Worm (Caenorhabditis elegans): Measurements from ENCODE around the gene wrt-3.

wrt-3 gene

ce11 chrIV:9457400-9457799, 19.9 kb downstream of the wrt-3 start, which contains the start of gene cutl-17:
Gene cutl-17 (minus strand): TSS chrIV:9457500.
- no peak for TF ChIP-seq flt-1 (GFP tag; IDR thresholded peaks at IDR 0.05)
- no peak for TF ChIP-seq klf-2 (GFP tag; conservative IDR thresholded peaks at IDR 0.05)
- no peak for TF ChIP-seq ztf-29 (GFP tag; IDR thresholded peaks at IDR 0.05)
- TF ChIP-seq ztf-23 (GFP tag; IDR thresholded peaks at IDR 0.05) = no peak
- TF ChIP-seq tab-1 (GFP tag; IDR thresholded peaks at IDR 0.05) = no peak
- no peak for TF ChIP-seq med-1 (GFP tag; optimal IDR thresholded peaks at IDR 0.05; ENCODE audit: insufficient read depth)
- no peak for TF ChIP-seq ref-1 (GFP tag; conservative IDR thresholded peaks at IDR 0.05)
- TF ChIP-seq cog-1 (tag; optimal IDR thresholded peaks at IDR 0.05) = no peak
- no peak for TF ChIP-seq T22C8.4 (GFP tag; IDR thresholded peaks at IDR 0.05)

- no peak for TF ChIP-seq tab-1 (GFP tag; IDR thresholded peaks at IDR 0.05)
- TF ChIP-seq T22C8.4 (GFP tag; IDR thresholded peaks at IDR 0.05) = no peak
- no peak for TF ChIP-seq cog-1 (tag; optimal IDR thresholded peaks at IDR 0.05)
- TF ChIP-seq ztf-23 (GFP tag; IDR thresholded peaks at IDR 0.05) = no peak
- TF ChIP-seq klf-2 (GFP tag; conservative IDR thresholded peaks at IDR 0.05) = no peak
- TF ChIP-seq med-1 (GFP tag; optimal IDR thresholded peaks at IDR 0.05; ENCODE audit: insufficient read depth) = no peak
- no peak for TF ChIP-seq flt-1 (GFP tag; IDR thresholded peaks at IDR 0.05)
- no peak for TF ChIP-seq ref-1 (GFP tag; conservative IDR thresholded peaks at IDR 0.05)
- no peak for TF ChIP-seq ztf-29 (GFP tag; IDR thresholded peaks at IDR 0.05)
Observed at ce11 chrIV:9451816-9452215, 25.4 kb downstream of the wrt-3 start.

ce11 chrIV:9450375-9450774, 26.9 kb downstream of the wrt-3 start, which contains the start of gene cpin-1:
Gene cpin-1 (plus strand): TSS chrIV:9450675.
- no peak for TF ChIP-seq cog-1 (tag; optimal IDR thresholded peaks at IDR 0.05)
- TF ChIP-seq ztf-23 (GFP tag; IDR thresholded peaks at IDR 0.05) = no peak
- TF ChIP-seq T22C8.4 (GFP tag; IDR thresholded peaks at IDR 0.05) = no peak
- TF ChIP-seq med-1 (GFP tag; optimal IDR thresholded peaks at IDR 0.05; ENCODE audit: insufficient read depth) = no peak
- no peak for TF ChIP-seq ztf-29 (GFP tag; IDR thresholded peaks at IDR 0.05)
- no peak for TF ChIP-seq flt-1 (GFP tag; IDR thresholded peaks at IDR 0.05)
- TF ChIP-seq klf-2 (GFP tag; conservative IDR thresholded peaks at IDR 0.05) = no peak
- no peak for TF ChIP-seq tab-1 (GFP tag; IDR thresholded peaks at IDR 0.05)
- no peak for TF ChIP-seq ref-1 (GFP tag; conservative IDR thresholded peaks at IDR 0.05)

- TF ChIP-seq ztf-29 (GFP tag; IDR thresholded peaks at IDR 0.05) (no peak), cog-1 (tag; optimal IDR thresholded peaks at IDR 0.05) (no peak), tab-1 (GFP tag; IDR thresholded peaks at IDR 0.05) (no peak), med-1 (GFP tag; optimal IDR thresholded peaks at IDR 0.05; ENCODE audit: insufficient read depth) (no peak), flt-1 (GFP tag; IDR thresholded peaks at IDR 0.05) (no peak), klf-2 (GFP tag; conservative IDR thresholded peaks at IDR 0.05) (no peak), ref-1 (GFP tag; conservative IDR thresholded peaks at IDR 0.05) (no peak), ztf-23 (GFP tag; IDR thresholded peaks at IDR 0.05) (no peak), T22C8.4 (GFP tag; IDR thresholded peaks at IDR 0.05) (no peak)
Observed at ce11 chrIV:9447209-9447608, 30.0 kb downstream of the wrt-3 start, which contains the start of gene hsp-12.6. Gene hsp-12.6 (minus strand): TSS chrIV:9447228.

ce11 chrIV:9445407-9445806, 31.8 kb downstream of the wrt-3 start, which contains the start of gene hsp-12.3:
Gene hsp-12.3 (minus strand): TSS chrIV:9445507.
- TF ChIP-seq T22C8.4 (GFP tag; IDR thresholded peaks at IDR 0.05) = no peak
- no peak for TF ChIP-seq ztf-23 (GFP tag; IDR thresholded peaks at IDR 0.05)
- no peak for TF ChIP-seq med-1 (GFP tag; optimal IDR thresholded peaks at IDR 0.05; ENCODE audit: insufficient read depth)
- no peak for TF ChIP-seq ztf-29 (GFP tag; IDR thresholded peaks at IDR 0.05)
- TF ChIP-seq tab-1 (GFP tag; IDR thresholded peaks at IDR 0.05) = no peak
- TF ChIP-seq klf-2 (GFP tag; conservative IDR thresholded peaks at IDR 0.05) = no peak
- no peak for TF ChIP-seq cog-1 (tag; optimal IDR thresholded peaks at IDR 0.05)
- TF ChIP-seq flt-1 (GFP tag; IDR thresholded peaks at IDR 0.05) = no peak
- TF ChIP-seq ref-1 (GFP tag; conservative IDR thresholded peaks at IDR 0.05) = no peak

- peak; percentile 76 for TF ChIP-seq cog-1 (tag; optimal IDR thresholded peaks at IDR 0.05)
- no peak for TF ChIP-seq med-1 (GFP tag; optimal IDR thresholded peaks at IDR 0.05; ENCODE audit: insufficient read depth)
- no peak for TF ChIP-seq klf-2 (GFP tag; conservative IDR thresholded peaks at IDR 0.05)
- TF ChIP-seq flt-1 (GFP tag; IDR thresholded peaks at IDR 0.05) = peak; percentile 78; the same call in 1 of the 2 replicates
- no peak; the same call in 1 of the 2 replicates for TF ChIP-seq tab-1 (GFP tag; IDR thresholded peaks at IDR 0.05)
- no peak for TF ChIP-seq ztf-29 (GFP tag; IDR thresholded peaks at IDR 0.05)
- TF ChIP-seq ztf-23 (GFP tag; IDR thresholded peaks at IDR 0.05) = 0 out of 2 replicates have a peak, but pooled peaks have one; percentile 10
Observed at ce11 chrIV:9444417-9445026, 32.7 kb downstream of the wrt-3 start.

- TF ChIP-seq cog-1 (tag; optimal IDR thresholded peaks at IDR 0.05) = no peak
Observed at ce11 chrIV:9443940-9444339, 33.3 kb downstream of the wrt-3 start, which contains the start of gene F38E11.9. Gene F38E11.9 (minus strand): TSS chrIV:9444040.

ce11 chrIV:9442106-9442532, 35.1 kb downstream of the wrt-3 start:
- TF ChIP-seq klf-2 (GFP tag; conservative IDR thresholded peaks at IDR 0.05) (0 out of 2 replicates have a peak, but pooled peaks have one; percentile 21), tab-1 (GFP tag; IDR thresholded peaks at IDR 0.05) (no peak)

- TF ChIP-seq tab-1 (GFP tag; IDR thresholded peaks at IDR 0.05) (no peak), ztf-29 (GFP tag; IDR thresholded peaks at IDR 0.05) (no peak), cog-1 (tag; optimal IDR thresholded peaks at IDR 0.05) (no peak), T22C8.4 (GFP tag; IDR thresholded peaks at IDR 0.05) (no peak), med-1 (GFP tag; optimal IDR thresholded peaks at IDR 0.05; ENCODE audit: insufficient read depth) (no peak), ref-1 (GFP tag; conservative IDR thresholded peaks at IDR 0.05) (no peak), ztf-23 (GFP tag; IDR thresholded peaks at IDR 0.05) (no peak), klf-2 (GFP tag; conservative IDR thresholded peaks at IDR 0.05) (no peak), flt-1 (GFP tag; IDR thresholded peaks at IDR 0.05) (no peak)
Observed at ce11 chrIV:9441391-9441790, 35.9 kb downstream of the wrt-3 start.

- TF ChIP-seq ztf-29 (GFP tag; IDR thresholded peaks at IDR 0.05) = no peak
- no peak for TF ChIP-seq cog-1 (tag; optimal IDR thresholded peaks at IDR 0.05)
- no peak for TF ChIP-seq flt-1 (GFP tag; IDR thresholded peaks at IDR 0.05)
- TF ChIP-seq med-1 (GFP tag; optimal IDR thresholded peaks at IDR 0.05; ENCODE audit: insufficient read depth) = no peak
- TF ChIP-seq ztf-23 (GFP tag; IDR thresholded peaks at IDR 0.05) = no peak
- no peak for TF ChIP-seq tab-1 (GFP tag; IDR thresholded peaks at IDR 0.05)
- no peak for TF ChIP-seq klf-2 (GFP tag; conservative IDR thresholded peaks at IDR 0.05)
- no peak for TF ChIP-seq ref-1 (GFP tag; conservative IDR thresholded peaks at IDR 0.05)
- no peak for TF ChIP-seq T22C8.4 (GFP tag; IDR thresholded peaks at IDR 0.05)
Observed at ce11 chrIV:9440880-9441336, 36.3 kb downstream of the wrt-3 start, which contains the start of gene idh-1. Gene idh-1 (minus strand): TSS chrIV:9441107.
